Worm (Caenorhabditis elegans): ENCODE measurements around the gene irld-17.
A peak's percentile ranks its signal among the peaks of the same experiment; 100 is the strongest.

irld-17 gene

DNA sequence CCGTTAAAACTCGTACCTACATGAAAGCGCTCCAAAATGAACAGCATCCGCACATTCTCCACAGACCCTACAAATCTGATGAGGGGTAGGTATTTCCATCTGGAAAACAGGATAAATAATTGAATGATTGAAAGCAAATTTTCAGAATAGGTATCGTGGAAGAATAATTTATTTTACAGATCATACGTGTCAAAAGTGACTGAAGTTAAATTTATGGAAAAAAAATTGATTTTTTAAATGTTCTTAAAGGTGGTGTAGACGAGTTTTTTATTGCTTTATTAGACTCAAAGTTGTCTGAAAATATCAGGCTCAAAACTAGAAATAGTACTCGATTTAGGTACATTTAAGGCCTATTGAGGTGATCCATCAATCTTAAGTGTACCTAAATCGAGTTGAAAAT is 5.1 kb upstream of the irld-17 start, which contains the start of gene nhr-237:
Gene nhr-237 (minus strand): TSS at position 101 of the 400 bp plus-strand sequence.
- TF ChIP-seq isw-1 (GFP tag; IDR thresholded peaks at IDR 0.05) (no peak), tlp-1 (tag; optimal IDR thresholded peaks at IDR 0.05) (no peak), unc-86 (tag; optimal IDR thresholded peaks at IDR 0.05) (no peak), nhr-77 (tag; optimal IDR thresholded peaks at IDR 0.05) (no peak), mep-1 (tag; optimal IDR thresholded peaks at IDR 0.05) (no peak), pag-3 (tag; optimal IDR thresholded peaks at IDR 0.05; ENCODE audit: borderline replicate concordance, insufficient read depth) (no peak), irx-1 (tag; optimal IDR thresholded peaks at IDR 0.05) (no peak), lin-39 (tag; optimal IDR thresholded peaks at IDR 0.05) (no peak), egl-13 (tag; optimal IDR thresholded peaks at IDR 0.05) (no peak), lin-15B (tag; optimal IDR thresholded peaks at IDR 0.05) (no peak), nhr-11 (tag; optimal IDR thresholded peaks at IDR 0.05) (no peak), nhr-237 (tag; optimal IDR thresholded peaks at IDR 0.05) (no peak), lsy-2 (tag; optimal IDR thresholded peaks at IDR 0.05) (no peak), sptf-1 (tag; optimal IDR thresholded peaks at IDR 0.05) (no peak), dsc-1 (tag; optimal IDR thresholded peaks at IDR 0.05) (no peak), mab-9 (GFP tag; IDR thresholded peaks at IDR 0.05) (no peak), elt-3 (tag; optimal IDR thresholded peaks at IDR 0.05) (no peak), lin-13 (GFP tag; optimal IDR thresholded peaks at IDR 0.05) (no peak), nhr-71 (tag; optimal IDR thresholded peaks at IDR 0.05) (no peak), nhr-84 (tag; optimal IDR thresholded peaks at IDR 0.05) (no peak)

DNA sequence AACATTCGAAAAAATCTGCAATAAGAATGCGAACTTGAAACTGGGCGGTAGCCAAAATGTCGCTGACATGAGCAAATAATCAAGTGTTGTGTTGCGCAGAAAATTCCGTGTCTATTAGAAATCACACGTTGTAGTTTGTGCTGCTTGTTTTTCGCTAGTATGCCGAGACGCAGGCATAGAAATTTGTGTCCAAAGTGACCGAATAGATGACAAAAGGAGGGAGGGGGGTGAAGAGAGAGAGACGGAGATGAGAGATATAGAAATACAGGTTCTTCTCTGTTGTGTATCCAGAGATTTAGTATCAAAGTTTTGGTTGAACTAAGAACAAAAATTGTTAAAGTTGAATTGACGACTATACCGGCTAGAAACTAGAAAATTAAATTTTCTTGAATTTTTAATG is 4.5 kb upstream of the irld-17 start:
- TF ChIP-seq nhr-76 (tag; optimal IDR thresholded peaks at IDR 0.05) (no peak), nhr-19 (GFP tag; conservative IDR thresholded peaks at IDR 0.05) (peak; percentile 21; the same call in 1 of the 2 replicates), nhr-77 (tag; optimal IDR thresholded peaks at IDR 0.05) (peak; percentile 96), C04F5.9 (tag; optimal IDR thresholded peaks at IDR 0.05) (no peak), nhr-20 (tag; optimal IDR thresholded peaks at IDR 0.05) (peak; percentile 83), tbx-2 (tag; optimal IDR thresholded peaks at IDR 0.05) (peak; percentile 45), unc-62 (GFP tag; optimal IDR thresholded peaks at IDR 0.05) (no peak), ama-1 (optimal IDR thresholded peaks at IDR 0.05) (no peak), elt-3 (tag; optimal IDR thresholded peaks at IDR 0.05) (peak in 1 of 6 experiments; percentile 26), dpl-1 (GFP tag; optimal IDR thresholded peaks at IDR 0.05) (peak in 2 of 3 experiments; percentile 3), lsy-2 (tag; optimal IDR thresholded peaks at IDR 0.05) (peak in 1 of 2 experiments; percentile 25), unc-98 (GFP tag; IDR thresholded peaks at IDR 0.05) (no peak), nhr-11 (tag; optimal IDR thresholded peaks at IDR 0.05) (peak; percentile 3), swsn-7 (tag; optimal IDR thresholded peaks at IDR 0.05) (no peak), lin-35 (GFP tag; optimal IDR thresholded peaks at IDR 0.05) (peak in 1 of 2 experiments; percentile 57), unc-30 (tag; optimal IDR thresholded peaks at IDR 0.05) (no peak), nhr-85 (tag) (peak; percentile 87), grh-1 (GFP tag; IDR thresholded peaks at IDR 0.05) (no peak), mdl-1 (tag; optimal IDR thresholded peaks at IDR 0.05) (peak in 1 of 2 experiments; percentile 49), nhr-71 (tag; optimal IDR thresholded peaks at IDR 0.05) (peak; percentile 67), snpc-4 (tag; optimal IDR thresholded peaks at IDR 0.05) (no peak), aly-2 (tag; optimal IDR thresholded peaks at IDR 0.05) (no peak), mep-1 (tag; optimal IDR thresholded peaks at IDR 0.05) (peak; percentile 27), lin-15B (tag; optimal IDR thresholded peaks at IDR 0.05) (no peak), fos-1 (tag; optimal IDR thresholded peaks at IDR 0.05) (no peak), pqm-1 (tag; optimal IDR thresholded peaks at IDR 0.05) (no peak), blmp-1 (tag; optimal IDR thresholded peaks at IDR 0.05) (peak; percentile 65), lin-14 (GFP tag; optimal IDR thresholded peaks at IDR 0.05) (peak; percentile 95), hlh-17 (GFP tag; optimal IDR thresholded peaks at IDR 0.05; ENCODE audit: borderline replicate concordance) (no peak), efl-1 (optimal IDR thresholded peaks at IDR 0.05) (peak; percentile 5 to 6), efl-1 (GFP tag; optimal IDR thresholded peaks at IDR 0.05 in 1 of 2) (no peak), nhr-90 (tag; optimal IDR thresholded peaks at IDR 0.05; ENCODE audit: poor library complexity) (peak; percentile 47), nhr-28 (tag; optimal IDR thresholded peaks at IDR 0.05) (peak; percentile 83), ceh-82 (tag; optimal IDR thresholded peaks at IDR 0.05) (peak in 2 of 3 experiments; percentile 10 to 17), Y116A8C.19 (tag; optimal IDR thresholded peaks at IDR 0.05; ENCODE audit: borderline replicate concordance) (no peak), alr-1 (tag; optimal IDR thresholded peaks at IDR 0.05; ENCODE audit: borderline replicate concordance) (no peak), nhr-12 (tag; optimal IDR thresholded peaks at IDR 0.05) (no peak), skn-1 (tag; optimal IDR thresholded peaks at IDR 0.05) (peak; percentile 81), jun-1 (tag; optimal IDR thresholded peaks at IDR 0.05) (peak; percentile 35)
